Fruit fly (Drosophila melanogaster): ENCODE measurements around the gene dnt.

dnt gene

dm6 chr2L:19397617-19398316 is 34.7 kb upstream of the dnt start (continued):
- TF ChIP-seq CG15073 (GFP tag; optimal IDR thresholded peaks at IDR 0.05) (no peak), Jarid2 (GFP tag; optimal IDR thresholded peaks at IDR 0.05) (no peak), CG6791 (GFP tag; IDR thresholded peaks at IDR 0.05; ENCODE audit: partially characterized antibody) (no peak), cwo (GFP tag; optimal IDR thresholded peaks at IDR 0.05) (no peak), Ada2b (GFP tag; IDR thresholded peaks at IDR 0.05) (no peak), CG2875 (GFP tag; optimal IDR thresholded peaks at IDR 0.05) (no peak), CG9876 (GFP tag; optimal IDR thresholded peaks at IDR 0.05) (no peak), zf30C (GFP tag; optimal IDR thresholded peaks at IDR 0.05) (no peak), aop (GFP tag; IDR thresholded peaks at IDR 0.05) (no peak), sens (GFP tag) (peak; percentile 44), NC2α (GFP tag; optimal IDR thresholded peaks at IDR 0.05) (no peak), CG31365 (tag; optimal IDR thresholded peaks at IDR 0.05) (no peak), knrl (GFP tag; IDR thresholded peaks at IDR 0.05; ENCODE audit: partially characterized antibody) (no peak), lilli (GFP tag; optimal IDR thresholded peaks at IDR 0.05) (peak; percentile 39), Usf (GFP tag; optimal IDR thresholded peaks at IDR 0.05) (no peak), Trl (optimal IDR thresholded peaks at IDR 0.05) (peak; percentile 78 to 81), Trl (GFP tag; optimal IDR thresholded peaks at IDR 0.05) (no peak), run (tag; optimal IDR thresholded peaks at IDR 0.05) (no peak), bsh (GFP tag; optimal IDR thresholded peaks at IDR 0.05) (peak in 1 of 2 experiments; percentile 22), CG4854 (GFP tag; optimal IDR thresholded peaks at IDR 0.05) (no peak), Sox102F (GFP tag; optimal IDR thresholded peaks at IDR 0.05) (peak; percentile 22), BtbVII (GFP tag; optimal IDR thresholded peaks at IDR 0.05) (no peak), row (GFP tag; IDR thresholded peaks at IDR 0.05) (peak; percentile 52; the same call in 2 of the 3 replicates), insv (GFP tag; optimal IDR thresholded peaks at IDR 0.05) (no peak), vfl (GFP tag; optimal IDR thresholded peaks at IDR 0.05) (peak; percentile 18), CG11504 (tag; optimal IDR thresholded peaks at IDR 0.05) (peak; percentile 64), CG17612 (GFP tag; IDR thresholded peaks at IDR 0.05) (no peak), CkIIα-i1 (GFP tag; IDR thresholded peaks at IDR 0.05) (no peak), CG12104 (GFP tag; optimal IDR thresholded peaks at IDR 0.05) (no peak), CG11456 (GFP tag; IDR thresholded peaks at IDR 0.05) (no peak), nerfin-2 (GFP tag; IDR thresholded peaks at IDR 0.05; ENCODE audit: partially characterized antibody) (no peak), danr (GFP tag; IDR thresholded peaks at IDR 0.05) (no peak), dimm (GFP tag; IDR thresholded peaks at IDR 0.05) (no peak), dysf (GFP tag; IDR thresholded peaks at IDR 0.05) (peak; percentile 43; the same call in 2 of the 3 replicates), CG1603 (tag; optimal IDR thresholded peaks at IDR 0.05) (peak; percentile 13), CG2199 (GFP tag; IDR thresholded peaks at IDR 0.05) (no peak), Lhr (GFP tag; optimal IDR thresholded peaks at IDR 0.05) (no peak), PHDP (tag; optimal IDR thresholded peaks at IDR 0.05) (peak; percentile 13), CG1647 (GFP tag; optimal IDR thresholded peaks at IDR 0.05) (no peak), CG8478 (optimal IDR thresholded peaks at IDR 0.05) (no peak), crc (GFP tag; optimal IDR thresholded peaks at IDR 0.05) (no peak), tna (GFP tag; IDR thresholded peaks at IDR 0.05; ENCODE audit: partially characterized antibody) (no peak), Opbp (GFP tag; IDR thresholded peaks at IDR 0.05; ENCODE audit: partially characterized antibody) (no peak), CG7556 (GFP tag; optimal IDR thresholded peaks at IDR 0.05) (peak; percentile 40), CG13624 (GFP tag; optimal IDR thresholded peaks at IDR 0.05) (no peak), exex (tag; optimal IDR thresholded peaks at IDR 0.05) (no peak), repo (GFP tag; optimal IDR thresholded peaks at IDR 0.05) (no peak), unpg (GFP tag; optimal IDR thresholded peaks at IDR 0.05) (no peak), tx (GFP tag; optimal IDR thresholded peaks at IDR 0.05) (no peak), toy (GFP tag; IDR thresholded peaks at IDR 0.05) (no peak), CG2120 (GFP tag; optimal IDR thresholded peaks at IDR 0.05) (peak; percentile 66)

Measured in whole organism, embryonic.